Fruit fly (Drosophila melanogaster) whole organism, embryonic: ENCODE measurements around the gene Cys.

ENCODE experiments used
- Abd-B ChIP-seq: fragments of 200-800 bp; sonication (Bioruptor generic); optimal IDR thresholded peaks from 2 replicates; lab custom pipeline; 2018; ENCODE audit warnings: missing biosample characterization, mild to moderate bottlenecking, missing genetic modification characterization, moderate library complexity
- Asciz ChIP-seq: fragments of 200-800 bp; sonication (Bioruptor generic); optimal IDR thresholded peaks from 2 replicates; lab custom pipeline; 2017; ENCODE audit warnings: missing biosample characterization, mild to moderate bottlenecking, missing genetic modification characterization, missing genetic modification reagents
- B-H1 ChIP-seq: fragments of 200-800 bp; sonication (Bioruptor generic); IDR thresholded peaks from 3 replicates; pipeline ENCODE4 v1.3.6; 2022; ENCODE audit warnings: missing biosample characterization, missing genetic modification characterization
- Blimp-1 ChIP-seq: fragments of 200-800 bp; sonication (Bioruptor generic); optimal IDR thresholded peaks from 3 replicates; lab custom pipeline; 2018; ENCODE audit warnings: missing biosample characterization, missing genetic modification characterization, mild to moderate bottlenecking, moderate library complexity, missing genetic modification reagents
- Bteb2 ChIP-seq: fragments of 200-800 bp; sonication (Bioruptor generic); optimal IDR thresholded peaks from 2 replicates; lab custom pipeline; 2016; ENCODE audit warnings: missing biosample characterization, missing genetic modification characterization
- CG10274 ChIP-seq: fragments of 200-800 bp; sonication (Bioruptor generic); optimal IDR thresholded peaks from 3 replicates; lab custom pipeline; 2017; ENCODE audit warnings: missing biosample characterization, mild to moderate bottlenecking, missing genetic modification characterization
- CG10543 ChIP-seq: fragments of 200-800 bp; sonication (Bioruptor generic); optimal IDR thresholded peaks from 3 replicates; lab custom pipeline; 2017; ENCODE audit warnings: missing biosample characterization, mild to moderate bottlenecking, missing genetic modification characterization, moderate library complexity
- CG10959 ChIP-seq: fragments of 200-800 bp; sonication (Bioruptor generic); IDR thresholded peaks from 2 replicates; pipeline ENCODE4 v1.3.6; 2022; ENCODE audit warnings: missing biosample characterization, missing genetic modification characterization
- CG14050 ChIP-seq: fragments of 200-800 bp; sonication (Bioruptor generic); IDR thresholded peaks from 3 replicates; pipeline ENCODE4 v1.3.6; 2022; ENCODE audit warnings: missing biosample characterization, missing genetic modification characterization
- CG15696 ChIP-seq: fragments of 200-800 bp; sonication (Bioruptor generic); optimal IDR thresholded peaks from 2 replicates; lab custom pipeline; 2019; ENCODE audit warnings: missing biosample characterization, mild to moderate bottlenecking, missing genetic modification characterization, moderate library complexity
- CG18764 ChIP-seq: fragments of 200-800 bp; sonication (Bioruptor generic); optimal IDR thresholded peaks from 3 replicates; lab custom pipeline; 2016; ENCODE audit warnings: missing biosample characterization, missing genetic modification characterization
- CG2712 ChIP-seq: fragments of 200-800 bp; optimal IDR thresholded peaks from 3 replicates; lab custom pipeline; 2019; ENCODE audit warnings: missing biosample characterization, mild to moderate bottlenecking, missing genetic modification characterization, moderate library complexity
- CG34224 ChIP-seq: fragments of 200-800 bp; sonication (Bioruptor generic); IDR thresholded peaks from 3 replicates; pipeline ENCODE4 v1.3.6; 2022; ENCODE audit warnings: missing biosample characterization, missing genetic modification characterization; ENCODE audit not compliant: partially characterized antibody
- CG4328 ChIP-seq: fragments of 200-800 bp; sonication (Bioruptor generic); optimal IDR thresholded peaks from 3 replicates; lab custom pipeline; 2017; ENCODE audit warnings: missing biosample characterization, missing genetic modification reagents, missing genetic modification characterization
- CG7745 ChIP-seq: fragments of 200-800 bp; sonication (Bioruptor generic); optimal IDR thresholded peaks from 2 replicates; lab custom pipeline; 2018; ENCODE audit warnings: missing biosample characterization, mild to moderate bottlenecking, missing genetic modification characterization, moderate library complexity
- CG9609 ChIP-seq: fragments of 200-800 bp; sonication (Bioruptor generic); optimal IDR thresholded peaks from 3 replicates; lab custom pipeline; 2016; ENCODE audit warnings: missing biosample characterization, missing genetic modification characterization
- CG9817 ChIP-seq: fragments of 200-800 bp; sonication (Bioruptor generic); optimal IDR thresholded peaks from 2 replicates; lab custom pipeline; 2018; ENCODE audit warnings: missing biosample characterization, mild to moderate bottlenecking, missing genetic modification characterization, moderate library complexity
- Dbx ChIP-seq: fragments of 200-800 bp; sonication (Bioruptor generic); IDR thresholded peaks from 3 replicates; pipeline ENCODE4 v1.3.6; 2022; ENCODE audit warnings: missing biosample characterization, missing genetic modification characterization
- H2.0 ChIP-seq: fragments of 200-800 bp; sonication (Bioruptor generic); IDR thresholded peaks from 2 replicates; pipeline ENCODE4 v1.3.6; 2022; ENCODE audit warnings: missing biosample characterization, missing genetic modification characterization
- Hey ChIP-seq: fragments of 200-800 bp; sonication (Bioruptor generic); optimal IDR thresholded peaks from 3 replicates; lab custom pipeline; 2018; ENCODE audit warnings: missing biosample characterization, mild to moderate bottlenecking, missing genetic modification characterization
- MESR4 ChIP-seq: fragments of 200-800 bp; sonication (Bioruptor generic); optimal IDR thresholded peaks from 2 replicates; lab custom pipeline; 2018; ENCODE audit warnings: missing biosample characterization, mild to moderate bottlenecking, missing genetic modification characterization, moderate library complexity
- Med ChIP-seq: fragments of 200-800 bp; sonication (Bioruptor generic); peaks from one replicate; lab custom pipeline; 2016; ENCODE audit warnings: missing biosample characterization, missing genetic modification characterization, mild to moderate bottlenecking, inconsistent platforms, moderate library complexity
- Mrtf ChIP-seq: fragments of 200-800 bp; sonication (Bioruptor generic); IDR thresholded peaks from 3 replicates; pipeline ENCODE4 v1.3.6; 2022; ENCODE audit warnings: missing biosample characterization, missing genetic modification characterization
- PHDP ChIP-seq: fragments of 200-800 bp; sonication (Bioruptor generic); optimal IDR thresholded peaks from 3 replicates; lab custom pipeline; 2018; ENCODE audit warnings: missing biosample characterization, mild to moderate bottlenecking, missing genetic modification characterization, moderate library complexity
- Pdp1 ChIP-seq, 2 experiments: fragments of 200-800 bp; sonication (Bioruptor generic); optimal IDR thresholded peaks; 3 replicates each; lab custom pipeline; 2016; ENCODE audit warnings: missing biosample characterization in 2 of 2, missing genetic modification characterization in 2 of 2, mild to moderate bottlenecking in 1 of 2, moderate library complexity in 1 of 2
- Sry-β ChIP-seq: fragments of 200-800 bp; sonication (Bioruptor generic); optimal IDR thresholded peaks from 2 replicates; lab custom pipeline; 2018; ENCODE audit warnings: missing biosample characterization, mild to moderate bottlenecking, missing genetic modification characterization, moderate library complexity
- Tbp ChIP-seq: fragments of >200 bp; optimal IDR thresholded peaks from 2 replicates; lab custom pipeline; 2018; ENCODE audit warnings: missing biosample characterization, missing genetic modification characterization
- Usf ChIP-seq: fragments of 200-800 bp; sonication (Bioruptor generic); optimal IDR thresholded peaks from 2 replicates; lab custom pipeline; 2017; ENCODE audit warnings: missing genotype, missing biosample characterization, missing genetic modification characterization
- Vsx1 ChIP-seq: fragments of 200-800 bp; sonication (Bioruptor generic); optimal IDR thresholded peaks from 2 replicates; lab custom pipeline; 2017; ENCODE audit warnings: missing biosample characterization, mild to moderate bottlenecking, missing genetic modification characterization, missing genetic modification reagents
- Xbp1 ChIP-seq: fragments of 200-800 bp; sonication (Bioruptor generic); optimal IDR thresholded peaks from 3 replicates; lab custom pipeline; 2016; ENCODE audit warnings: missing biosample characterization, mild to moderate bottlenecking, missing genetic modification characterization
- ara ChIP-seq: fragments of 200-800 bp; sonication (Bioruptor generic); IDR thresholded peaks from 2 replicates; pipeline ENCODE4 v1.3.6; 2022; ENCODE audit warnings: missing biosample characterization, missing genetic modification characterization
- bbx ChIP-seq: fragments of 200-800 bp; sonication (Bioruptor generic); IDR thresholded peaks from 2 replicates; pipeline ENCODE4 v1.3.6; 2022; ENCODE audit warnings: missing biosample characterization, missing genetic modification characterization; ENCODE audit not compliant: partially characterized antibody
- crol ChIP-seq: fragments of 200-800 bp; sonication (Bioruptor generic); IDR thresholded peaks from 2 replicates; pipeline ENCODE4 v1.3.6; 2022; ENCODE audit warnings: missing biosample characterization, missing genetic modification characterization
- dati ChIP-seq: fragments of 200-800 bp; sonication (Bioruptor generic); IDR thresholded peaks from 2 replicates; pipeline ENCODE4 v1.3.6; 2022; ENCODE audit warnings: missing biosample characterization, missing genetic modification characterization
- ewg ChIP-seq: fragments of 200-800 bp; sonication (Bioruptor generic); optimal IDR thresholded peaks from 3 replicates; lab custom pipeline; 2017; ENCODE audit warnings: mild to moderate bottlenecking, missing biosample characterization, missing genetic modification reagents, missing genetic modification characterization
- exex ChIP-seq: fragments of 200-800 bp; sonication (Bioruptor generic); optimal IDR thresholded peaks from 4 replicates; lab custom pipeline; 2018; ENCODE audit warnings: missing biosample characterization, mild to moderate bottlenecking, missing genetic modification characterization, moderate library complexity
- fd102C ChIP-seq: fragments of 200-800 bp; sonication (Bioruptor generic); optimal IDR thresholded peaks from 2 replicates; lab custom pipeline; 2018; ENCODE audit warnings: missing biosample characterization, mild to moderate bottlenecking, missing genetic modification characterization, moderate library complexity
- gce ChIP-seq: fragments of 200-800 bp; sonication (Bioruptor generic); IDR thresholded peaks from 3 replicates; pipeline ENCODE4 v1.3.6; 2022; ENCODE audit warnings: missing biosample characterization, missing genetic modification characterization
- gsb ChIP-seq: fragments of 200-800 bp; sonication (Bioruptor generic); IDR thresholded peaks from 2 replicates; pipeline ENCODE4 v1.3.6; 2022; ENCODE audit warnings: missing biosample characterization, missing genetic modification characterization
- gt ChIP-seq: fragments of 200-800 bp; sonication (Bioruptor generic); IDR thresholded peaks from 2 replicates; pipeline ENCODE4 v1.3.6; 2022; ENCODE audit warnings: missing biosample characterization, missing genetic modification characterization
- ham ChIP-seq: fragments of 200-800 bp; sonication (Bioruptor generic); IDR thresholded peaks from 2 replicates; pipeline ENCODE4 v1.3.6; 2022; ENCODE audit warnings: missing biosample characterization, missing genetic modification characterization
- hbn ChIP-seq: fragments of 200-800 bp; sonication (Bioruptor generic); IDR thresholded peaks from 2 replicates; pipeline ENCODE4 v1.3.6; 2022; ENCODE audit warnings: missing biosample characterization, missing genetic modification characterization; ENCODE audit not compliant: partially characterized antibody
- lola ChIP-seq, 3 experiments: fragments of >200 bp in 2 of 3; fragments of 200-800 bp in 1 of 3; sonication (Bioruptor generic) in 1 of 3; optimal IDR thresholded peaks; 2 replicates each; lab custom pipeline; 2017 to 2019; ENCODE audit warnings: missing biosample characterization in 3 of 3, missing genetic modification characterization in 3 of 3, mild to moderate bottlenecking in 1 of 3, moderate library complexity in 1 of 3
- psq ChIP-seq: fragments of 200-800 bp; sonication (Bioruptor generic); optimal IDR thresholded peaks from 2 replicates; lab custom pipeline; 2017; ENCODE audit warnings: missing biosample characterization, missing genetic modification characterization
- pzg ChIP-seq: fragments of 200-800 bp; sonication (Bioruptor generic); optimal IDR thresholded peaks from 3 replicates; lab custom pipeline; 2018; ENCODE audit warnings: missing biosample characterization, mild to moderate bottlenecking, missing genetic modification characterization, moderate library complexity
- ranshi ChIP-seq: fragments of 200-800 bp; sonication (Bioruptor generic); IDR thresholded peaks from 2 replicates; pipeline ENCODE4 v1.3.6; 2022; ENCODE audit warnings: missing biosample characterization, missing genetic modification characterization
- tap ChIP-seq: fragments of 200-800 bp; optimal IDR thresholded peaks from 3 replicates; lab custom pipeline; 2019; ENCODE audit warnings: missing biosample characterization, mild to moderate bottlenecking, missing genetic modification characterization, moderate library complexity
- twi ChIP-seq: fragments of 200-800 bp; optimal IDR thresholded peaks from 2 replicates; lab custom pipeline; 2019; ENCODE audit warnings: missing biosample characterization, mild to moderate bottlenecking, missing genetic modification characterization, moderate library complexity

The Cys gene

dm6 chr3R:14590753-14591535 is 21.5 kb upstream of the Cys start (continued):
- TF ChIP-seq Abd-B (GFP tag; lab: Kevin White, UChicago) (peak; percentile 79), psq (GFP tag; lab: Kevin White, UChicago) (peak; percentile 76), pzg (GFP tag; lab: Kevin White, UChicago) (no peak), CG9609 (GFP tag; lab: Kevin White, UChicago) (no peak), CG7745 (peak; percentile 75), CG18764 (peak; percentile 81), H2.0 (GFP tag; lab: Robert Waterston, UW) (0 out of 2 replicates have a peak, but pooled peaks have one; percentile 29), Usf (GFP tag; lab: Kevin White, UChicago) (peak; percentile 84), ewg (peak; percentile 74), ara (GFP tag; lab: Robert Waterston, UW) (peak; percentile 85), Hey (tag; lab: Kevin White, UChicago) (no peak), Dbx (GFP tag; lab: Robert Waterston, UW) (no peak), Tbp (GFP tag; lab: Kevin White, UChicago) (no peak), crol (GFP tag; lab: Robert Waterston, UW) (no peak), gsb (no peak), Vsx1 (GFP tag; lab: Kevin White, UChicago) (peak; percentile 74), Asciz (GFP tag; lab: Kevin White, UChicago) (peak; percentile 88), CG15696 (tag; lab: Kevin White, UChicago) (peak; percentile 98), CG4328 (GFP tag; lab: Kevin White, UChicago) (peak; percentile 69), B-H1 (peak; percentile 40; the same call in 2 of the 3 replicates), Sry-β (GFP tag; lab: Kevin White, UChicago) (peak; percentile 52), Xbp1 (GFP tag; lab: Kevin White, UChicago) (peak; percentile 83), dati (0 out of 2 replicates have a peak, but pooled peaks have one; percentile 27), CG34224 (GFP tag; lab: Robert Waterston, UW) (no peak), CG2712 (tag; lab: Kevin White, UChicago) (peak; percentile 98), CG10274 (peak; percentile 34), tap (tag; lab: Kevin White, UChicago) (peak; percentile 85), CG10543 (peak; percentile 28), hbn (GFP tag; lab: Robert Waterston, UW) (no peak), Blimp-1 (GFP tag; lab: Kevin White, UChicago) (peak; percentile 90), lola (GFP tag; optimal IDR thresholded peaks at IDR 0.05; lab: Kevin White, UChicago) (peak in 1 of 3 experiments; percentile 99), fd102C (GFP tag; lab: Kevin White, UChicago) (peak; percentile 81), MESR4 (GFP tag; lab: Kevin White, UChicago) (no peak), CG9817 (peak; percentile 36), Med (GFP tag; lab: Kevin White, UChicago) (peak; percentile 58), twi (tag; lab: Kevin White, UChicago) (peak; percentile 98), Bteb2 (GFP tag; lab: Kevin White, UChicago) (no peak), Mrtf (GFP tag; lab: Robert Waterston, UW) (peak; percentile 41; the same call in 2 of the 3 replicates), PHDP (tag; lab: Kevin White, UChicago) (peak; percentile 78), ranshi (GFP tag; lab: Robert Waterston, UW) (peak; percentile 58; the same call in 1 of the 2 replicates), exex (tag; lab: Kevin White, UChicago) (no peak), gce (GFP tag; lab: Robert Waterston, UW) (0 out of 3 replicates have a peak, but pooled peaks have one; percentile 20), CG14050 (no peak), Pdp1 (GFP tag; optimal IDR thresholded peaks at IDR 0.05; lab: Kevin White, UChicago) (peak; percentile 28 to 54), CG10959 (GFP tag; lab: Robert Waterston, UW) (peak; percentile 86), bbx (GFP tag; lab: Robert Waterston, UW) (no peak), gt (GFP tag; lab: Robert Waterston, UW) (peak; percentile 69), ham (GFP tag; lab: Robert Waterston, UW) (no peak)
